Worm (Caenorhabditis elegans): ENCODE data around the gene mai-1.

- no peak for TF ChIP-seq unc-39 (tag; optimal IDR thresholded peaks at IDR 0.05)
- no peak for TF ChIP-seq fkh-10 (GFP tag; optimal IDR thresholded peaks at IDR 0.05)
- TF ChIP-seq tbx-2 (tag; optimal IDR thresholded peaks at IDR 0.05) = no peak
- no peak for TF ChIP-seq nhr-12 (tag; optimal IDR thresholded peaks at IDR 0.05)
- peak; percentile 91 for TF ChIP-seq ama-1 (optimal IDR thresholded peaks at IDR 0.05)
- TF ChIP-seq nhr-67 (tag; optimal IDR thresholded peaks at IDR 0.05) = no peak
- TF ChIP-seq elt-3 (tag; optimal IDR thresholded peaks at IDR 0.05) = peak in 1 of 3 experiments; percentile 64
- no peak for TF ChIP-seq nhr-237 (tag; optimal IDR thresholded peaks at IDR 0.05)
- TF ChIP-seq aly-2 (tag; optimal IDR thresholded peaks at IDR 0.05) = no peak
- TF ChIP-seq nhr-77 (tag; optimal IDR thresholded peaks at IDR 0.05) = no peak
Observed at ce11 chrX:3115134-3116032, 1.0 kb downstream of the mai-1 start.
